Worm (Caenorhabditis elegans): ENCODE data around the gene R74.7.

The R74.7 gene

DNA sequence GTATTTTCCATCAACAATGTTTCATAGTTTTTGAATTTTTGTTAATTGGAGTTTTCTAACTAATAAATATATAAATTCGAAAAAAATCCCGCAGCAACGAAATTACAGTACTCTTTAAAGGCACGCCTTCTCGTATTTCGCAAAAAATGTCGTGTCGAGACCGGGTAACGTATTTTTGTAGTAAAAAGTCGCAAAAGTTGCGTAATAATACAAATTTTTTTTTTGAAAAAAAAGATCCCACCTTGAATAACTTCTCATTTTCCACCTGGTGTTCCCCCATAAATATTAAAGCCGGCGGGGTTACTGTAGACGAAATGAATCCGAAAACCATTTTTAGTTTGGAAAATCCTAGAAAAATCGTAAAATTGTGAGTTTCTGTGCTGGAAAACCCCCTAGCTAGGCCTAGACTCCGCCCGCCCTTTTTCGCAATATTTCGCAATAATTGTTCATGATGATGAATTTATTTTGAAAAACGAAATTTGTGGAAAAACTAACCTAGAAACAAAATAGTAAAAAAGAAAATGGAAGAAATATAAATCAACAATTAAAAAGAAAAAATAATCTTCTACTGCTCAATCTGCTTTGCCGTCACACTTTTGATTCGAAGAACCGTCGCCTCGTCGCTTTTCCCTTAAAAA lies 38.1 kb downstream of the R74.7 start, which contains the start of gene F43C1.7:
TSS of gene F43C1.7 (minus strand) at position 351 of the 638 bp plus-strand sequence.
- TF ChIP-seq him-1 (tag; optimal IDR thresholded peaks at IDR 0.05): no peak
- no peak for TF ChIP-seq W03F9.2 (tag; optimal IDR thresholded peaks at IDR 0.05)
- TF ChIP-seq dao-5 (tag; optimal IDR thresholded peaks at IDR 0.05): no peak

DNA sequence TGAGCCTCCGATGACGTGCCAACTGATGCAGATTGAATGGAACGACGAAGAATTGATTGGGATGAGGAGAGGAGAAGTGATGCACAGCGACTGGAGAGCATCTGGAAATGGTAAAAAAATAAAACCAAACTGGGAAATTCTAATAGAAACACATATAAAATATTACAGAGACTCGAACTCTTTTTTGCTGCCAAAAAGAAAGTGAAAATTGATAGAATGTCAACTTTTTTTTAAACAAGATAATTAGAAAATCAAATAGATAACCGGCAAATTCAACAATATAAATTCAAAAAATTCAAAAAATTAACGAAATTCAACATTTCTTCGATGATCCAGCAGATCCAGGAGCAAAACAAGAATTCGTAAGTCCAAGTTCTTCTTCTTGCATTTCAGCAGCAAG lies 39.2 kb downstream of the R74.7 start, which contains the start of gene mrpl-21:
TSS of gene mrpl-21 (minus strand) at position 101 of the 400 bp plus-strand sequence.
- TF ChIP-seq him-1 (tag; optimal IDR thresholded peaks at IDR 0.05) (no peak), dao-5 (tag; optimal IDR thresholded peaks at IDR 0.05) (no peak), W03F9.2 (tag; optimal IDR thresholded peaks at IDR 0.05) (no peak)

DNA sequence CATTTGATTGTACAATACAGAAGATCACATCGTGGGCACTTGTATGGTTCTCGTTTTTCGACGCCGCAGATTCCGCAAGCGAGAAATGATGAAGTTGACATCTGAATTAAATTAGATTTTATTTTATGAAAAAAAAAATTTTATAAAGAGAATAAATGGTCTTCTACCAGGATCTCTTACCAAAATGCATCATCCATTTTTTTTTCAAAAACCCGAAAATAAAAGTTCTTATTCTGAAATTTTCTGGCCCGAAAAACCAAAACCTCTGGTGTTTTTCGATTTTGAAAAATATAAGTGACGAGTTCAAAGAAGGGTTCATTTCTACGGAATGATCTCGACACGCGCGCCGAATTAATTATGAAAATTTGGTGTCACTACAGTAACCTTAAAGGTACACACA lies 40.1 kb downstream of the R74.7 start, which contains the start of gene zhit-2:
TSS of gene zhit-2 (minus strand) at position 101 of the 400 bp plus-strand sequence.
- no peak for TF ChIP-seq dao-5 (tag; optimal IDR thresholded peaks at IDR 0.05)
- no peak for TF ChIP-seq him-1 (tag; optimal IDR thresholded peaks at IDR 0.05)
- no peak for TF ChIP-seq W03F9.2 (tag; optimal IDR thresholded peaks at IDR 0.05)

DNA sequence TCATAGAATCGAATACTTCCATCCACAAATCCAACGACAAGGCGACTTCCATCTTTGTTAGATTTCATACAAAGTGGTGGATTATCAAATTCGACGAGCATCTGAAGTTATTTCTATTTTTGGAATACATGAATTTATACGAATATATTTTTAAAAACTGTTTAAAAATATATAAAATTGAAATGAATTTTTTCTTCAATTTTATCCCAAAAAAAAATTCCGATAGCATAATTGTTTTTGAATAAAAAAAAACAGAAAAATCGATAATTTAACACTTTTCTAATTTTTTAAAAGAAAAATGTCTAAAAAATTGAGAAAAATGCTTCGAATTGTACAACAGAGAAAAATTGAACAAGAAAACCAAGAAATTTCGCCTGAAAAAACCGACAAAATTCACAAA lies 43.3 kb downstream of the R74.7 start, which contains the start of gene Y44F5A.1:
TSS of gene Y44F5A.1 (minus strand) at position 101 of the 400 bp plus-strand sequence.
- TF ChIP-seq W03F9.2 (tag; optimal IDR thresholded peaks at IDR 0.05) (no peak), him-1 (tag; optimal IDR thresholded peaks at IDR 0.05) (no peak), dao-5 (tag; optimal IDR thresholded peaks at IDR 0.05) (no peak)
